Fruit fly (Drosophila melanogaster): Measurements from ENCODE around the gene Sfp24Bc.

DNA sequence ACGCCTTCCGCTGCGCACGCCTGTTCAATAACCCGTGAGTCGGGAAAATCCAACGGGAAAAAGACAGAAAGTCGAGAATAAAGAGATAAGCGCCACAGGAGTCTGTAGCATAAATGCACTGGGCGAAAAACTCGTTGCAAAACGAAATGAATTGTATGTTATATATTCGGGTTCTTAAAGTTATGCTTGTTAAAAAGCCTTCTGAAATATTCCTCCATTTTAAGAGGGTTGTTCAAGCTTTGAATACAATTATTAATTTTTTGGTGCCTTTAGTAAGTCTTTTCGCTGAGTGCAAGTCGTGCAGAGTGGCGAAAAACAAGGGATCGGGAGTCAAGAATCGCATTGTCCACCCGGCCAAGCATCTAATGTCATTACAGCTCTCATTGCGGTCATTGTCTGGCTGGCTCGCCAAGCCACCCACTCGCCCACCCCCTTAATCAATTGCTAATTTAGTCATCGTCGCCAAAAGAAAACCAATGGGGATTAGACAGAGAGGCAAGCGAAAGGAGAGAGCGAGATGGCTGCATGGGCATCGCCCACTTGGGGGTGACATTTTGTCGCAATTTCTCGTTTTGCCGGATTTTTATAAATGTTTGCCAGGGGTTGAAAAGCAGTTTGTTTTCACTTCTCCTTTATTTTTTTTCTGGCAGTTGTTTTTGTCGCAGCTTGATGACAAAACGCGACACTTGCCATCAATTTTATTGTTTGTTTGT, 14.9 kb upstream of the Sfp24Bc start:
- TF ChIP-seq h (optimal IDR thresholded peaks at IDR 0.05) (no peak), psq (optimal IDR thresholded peaks at IDR 0.05) (no peak), Myc (optimal IDR thresholded peaks at IDR 0.05) (no peak)
